Fruit fly (Drosophila melanogaster) whole organism, prepupa: ENCODE data around the gene CG33795.
A peak's percentile ranks its signal among the peaks of the same experiment; 100 is the strongest.

Experiments used
- Blimp-1 ChIP-seq: fragments of 200-800 bp; sonication (Bioruptor generic); optimal IDR thresholded peaks from 3 replicates; lab custom pipeline; 2017; ENCODE audit warnings: missing biosample characterization, missing genetic modification characterization, mild to moderate bottlenecking, moderate library complexity, missing genetic modification reagents
- CG10631 ChIP-seq: fragments of 200-800 bp; sonication (Bioruptor generic); optimal IDR thresholded peaks from 2 replicates; lab custom pipeline; 2016; ENCODE audit warnings: missing biosample characterization, missing genetic modification characterization
- CG10669 ChIP-seq: fragments of 200-800 bp; sonication (Bioruptor generic); optimal IDR thresholded peaks from 3 replicates; lab custom pipeline; 2018; ENCODE audit warnings: missing biosample characterization, mild to moderate bottlenecking, missing genetic modification characterization, moderate library complexity
- CG11294 ChIP-seq: fragments of 200-800 bp; sonication (Bioruptor generic); IDR thresholded peaks from 2 replicates; pipeline ENCODE4 v1.3.6; 2022; ENCODE audit warnings: missing biosample characterization, missing genetic modification characterization
- CG11762 ChIP-seq: fragments of 200-800 bp; sonication (Bioruptor generic); optimal IDR thresholded peaks from 3 replicates; lab custom pipeline; 2016; ENCODE audit warnings: missing biosample characterization, missing genetic modification characterization; ENCODE audit not compliant: insufficient read depth
- CG11902 ChIP-seq: fragments of 200-800 bp; sonication (Bioruptor generic); optimal IDR thresholded peaks from 3 replicates; lab custom pipeline; 2016; ENCODE audit warnings: missing biosample characterization, missing genetic modification characterization
- CG15336 ChIP-seq: fragments of 200-800 bp; sonication (Bioruptor generic); IDR thresholded peaks from 2 replicates; pipeline ENCODE4 v1.3.6; 2022; ENCODE audit warnings: missing biosample characterization, missing genetic modification characterization
- CG1621 ChIP-seq: fragments of 200-800 bp; sonication (Bioruptor generic); optimal IDR thresholded peaks from 3 replicates; lab custom pipeline; 2018; ENCODE audit warnings: missing biosample characterization, mild to moderate bottlenecking, missing genetic modification characterization
- CG16779 ChIP-seq: fragments of 200-800 bp; sonication (Bioruptor generic); optimal IDR thresholded peaks from 3 replicates; lab custom pipeline; 2017; ENCODE audit warnings: missing biosample characterization, mild to moderate bottlenecking, missing genetic modification characterization
- CG3032 ChIP-seq: fragments of 200-800 bp; optimal IDR thresholded peaks from 2 replicates; lab custom pipeline; 2019; ENCODE audit warnings: missing biosample characterization, mild to moderate bottlenecking, missing genetic modification characterization, moderate library complexity
- CG31627 ChIP-seq: fragments of 200-800 bp; sonication (Bioruptor generic); optimal IDR thresholded peaks from 3 replicates; lab custom pipeline; 2016; ENCODE audit warnings: missing biosample characterization, missing genetic modification characterization
- CG34406 ChIP-seq: fragments of 200-800 bp; sonication (Bioruptor generic); optimal IDR thresholded peaks from 3 replicates; lab custom pipeline; 2016; ENCODE audit warnings: missing biosample characterization, missing genetic modification characterization
- CG3919 ChIP-seq: fragments of 200-800 bp; sonication (Bioruptor generic); optimal IDR thresholded peaks from 3 replicates; lab custom pipeline; 2016; ENCODE audit warnings: missing biosample characterization, missing genetic modification characterization
- CG6163 ChIP-seq: fragments of 200-800 bp; sonication (Bioruptor generic); IDR thresholded peaks from 3 replicates; pipeline ENCODE4 v1.3.6; 2022; ENCODE audit warnings: missing biosample characterization, missing genetic modification characterization
- CG6276 ChIP-seq: fragments of 200-800 bp; sonication (Bioruptor generic); optimal IDR thresholded peaks from 2 replicates; lab custom pipeline; 2017; ENCODE audit warnings: missing biosample characterization, mild to moderate bottlenecking, missing genetic modification characterization
- CG6792 ChIP-seq: fragments of 200-800 bp; sonication (Bioruptor generic); optimal IDR thresholded peaks from 3 replicates; lab custom pipeline; 2016; ENCODE audit warnings: missing biosample characterization, missing genetic modification characterization
- CG6808 ChIP-seq: fragments of 200-800 bp; sonication (Bioruptor generic); optimal IDR thresholded peaks from 3 replicates; lab custom pipeline; 2017; ENCODE audit warnings: missing biosample characterization, missing genetic modification characterization, mild to moderate bottlenecking, moderate library complexity, missing genetic modification reagents
- CG6854 ChIP-seq: fragments of 200-800 bp; sonication (Bioruptor generic); optimal IDR thresholded peaks from 2 replicates; lab custom pipeline; 2017; ENCODE audit warnings: missing biosample characterization, mild to moderate bottlenecking, missing genetic modification characterization
- CG7368 ChIP-seq: fragments of 200-800 bp; sonication (Bioruptor generic); optimal IDR thresholded peaks from 3 replicates; lab custom pipeline; 2016; ENCODE audit warnings: missing biosample characterization, missing genetic modification characterization
- CG8119 ChIP-seq: fragments of 200-800 bp; sonication (Bioruptor generic); IDR thresholded peaks from 3 replicates; pipeline ENCODE4 v1.3.6; 2022; ENCODE audit warnings: missing biosample characterization, missing genetic modification characterization
- CG8319 ChIP-seq: fragments of 200-800 bp; sonication (Bioruptor generic); optimal IDR thresholded peaks from 3 replicates; lab custom pipeline; 2016; ENCODE audit warnings: missing biosample characterization, missing genetic modification characterization
- CG8632 ChIP-seq: fragments of 200-800 bp; sonication (Bioruptor generic); optimal IDR thresholded peaks from 3 replicates; lab custom pipeline; 2016; ENCODE audit warnings: missing biosample characterization, missing genetic modification characterization
- CG9139 ChIP-seq: fragments of 200-800 bp; sonication (Bioruptor generic); optimal IDR thresholded peaks from 3 replicates; lab custom pipeline; 2017; ENCODE audit warnings: missing biosample characterization, mild to moderate bottlenecking, missing genetic modification characterization
- Eip75B ChIP-seq: fragments of 200-800 bp; sonication (Bioruptor generic); optimal IDR thresholded peaks from 3 replicates; lab custom pipeline; 2016; ENCODE audit warnings: missing biosample characterization, missing genetic modification characterization
- Eip78C ChIP-seq: fragments of 200-800 bp; sonication (Bioruptor generic); peaks from one replicate; lab custom pipeline; 2016; ENCODE audit warnings: missing biosample characterization, missing genetic modification characterization
- Eip93F ChIP-seq: fragments of 200-800 bp; sonication (Bioruptor generic); optimal IDR thresholded peaks from 2 replicates; lab custom pipeline; 2016; ENCODE audit warnings: missing biosample characterization, mild to moderate bottlenecking, missing genetic modification characterization
- Ets21C ChIP-seq: fragments of 200-800 bp; sonication (Bioruptor generic); optimal IDR thresholded peaks from 3 replicates; lab custom pipeline; 2016; ENCODE audit warnings: missing biosample characterization, missing genetic modification characterization
- Ets96B ChIP-seq: fragments of 200-800 bp; optimal IDR thresholded peaks from 2 replicates; lab custom pipeline; 2019; ENCODE audit warnings: missing biosample characterization, mild to moderate bottlenecking, missing genetic modification characterization, moderate library complexity
- Gug ChIP-seq: fragments of 200-800 bp; sonication (Bioruptor generic); IDR thresholded peaks from 2 replicates; pipeline ENCODE4 v1.3.6; 2022; ENCODE audit warnings: missing biosample characterization, missing genetic modification characterization
- Hr38 ChIP-seq: sonication (Bioruptor generic); optimal IDR thresholded peaks from 2 replicates; lab custom pipeline; 2016; ENCODE audit warnings: missing biosample characterization, missing genetic modification characterization
- Hr39 ChIP-seq: fragments of 200-800 bp; sonication (Bioruptor generic); optimal IDR thresholded peaks from 2 replicates; lab custom pipeline; 2016; ENCODE audit warnings: missing biosample characterization, missing genetic modification characterization
- Met ChIP-seq: fragments of 200-800 bp; sonication (Bioruptor generic); optimal IDR thresholded peaks from 3 replicates; lab custom pipeline; 2016; ENCODE audit warnings: missing biosample characterization, missing genetic modification characterization
- OdsH ChIP-seq: fragments of 200-800 bp; sonication (Bioruptor generic); optimal IDR thresholded peaks from 3 replicates; lab custom pipeline; 2016; ENCODE audit warnings: missing biosample characterization, missing genetic modification characterization
- Smox ChIP-seq: fragments of 200-800 bp; sonication (Bioruptor generic); optimal IDR thresholded peaks from 3 replicates; lab custom pipeline; 2016; ENCODE audit warnings: missing biosample characterization, missing genetic modification characterization
- Sox102F ChIP-seq: fragments of 200-800 bp; sonication (Bioruptor generic); optimal IDR thresholded peaks from 2 replicates; lab custom pipeline; 2016; ENCODE audit warnings: missing biosample characterization, mild to moderate bottlenecking, missing genetic modification characterization
- Sox14 ChIP-seq: fragments of 200-800 bp; sonication (Bioruptor generic); optimal IDR thresholded peaks from 3 replicates; lab custom pipeline; 2016; ENCODE audit warnings: missing biosample characterization, missing genetic modification characterization
- Sox15 ChIP-seq: fragments of 200-800 bp; sonication (Bioruptor generic); optimal IDR thresholded peaks from 3 replicates; lab custom pipeline; 2016; ENCODE audit warnings: missing biosample characterization, missing genetic modification characterization
- achi ChIP-seq: fragments of 200-800 bp; sonication (Bioruptor generic); optimal IDR thresholded peaks from 3 replicates; lab custom pipeline; 2016; ENCODE audit warnings: missing biosample characterization, missing genetic modification characterization
- acj6 ChIP-seq: fragments of 200-800 bp; sonication (Bioruptor generic); optimal IDR thresholded peaks from 3 replicates; lab custom pipeline; 2016; ENCODE audit warnings: missing biosample characterization, missing genetic modification characterization
- dac ChIP-seq: fragments of 200-800 bp; sonication (Bioruptor generic); optimal IDR thresholded peaks from 2 replicates; lab custom pipeline; 2017; ENCODE audit warnings: missing biosample characterization, mild to moderate bottlenecking, missing genetic modification characterization
- dsx ChIP-seq: fragments of 200-800 bp; optimal IDR thresholded peaks from 3 replicates; lab custom pipeline; 2019; ENCODE audit warnings: missing biosample characterization, mild to moderate bottlenecking, missing genetic modification characterization, moderate library complexity; ENCODE audit not compliant: poor library complexity, severe bottlenecking
- eg ChIP-seq: fragments of 200-800 bp; sonication (Bioruptor generic); IDR thresholded peaks from 3 replicates; pipeline ENCODE4 v1.3.6; 2022; ENCODE audit warnings: missing biosample characterization, missing genetic modification characterization
- esn ChIP-seq: fragments of 200-800 bp; sonication (Bioruptor generic); optimal IDR thresholded peaks from 2 replicates; lab custom pipeline; 2016; ENCODE audit warnings: missing biosample characterization, mild to moderate bottlenecking, missing genetic modification characterization, moderate library complexity
- fd59A ChIP-seq: fragments of 200-800 bp; sonication (Bioruptor generic); optimal IDR thresholded peaks from 2 replicates; lab custom pipeline; 2017; ENCODE audit warnings: missing biosample characterization, mild to moderate bottlenecking, missing genetic modification characterization, missing genetic modification reagents
- fkh ChIP-seq: fragments of 200-800 bp; sonication (Bioruptor generic); optimal IDR thresholded peaks from 3 replicates; lab custom pipeline; 2017; ENCODE audit warnings: missing biosample characterization, mild to moderate bottlenecking, missing genetic modification characterization, moderate library complexity
- lz ChIP-seq: fragments of 200-800 bp; sonication (Bioruptor generic); optimal IDR thresholded peaks from 3 replicates; lab custom pipeline; 2016; ENCODE audit warnings: missing biosample characterization, missing genetic modification characterization
- net ChIP-seq: fragments of 200-800 bp; sonication (Bioruptor generic); optimal IDR thresholded peaks from 3 replicates; lab custom pipeline; 2016; ENCODE audit warnings: missing biosample characterization, missing genetic modification characterization
- salr ChIP-seq, 2 experiments: fragments of 200-800 bp; sonication (Bioruptor generic); optimal IDR thresholded peaks; 3 replicates each; lab custom pipeline; 2016 to 2018; ENCODE audit warnings: missing biosample characterization in 2 of 2, missing genetic modification characterization in 2 of 2, mild to moderate bottlenecking in 1 of 2
- spab ChIP-seq: fragments of 200-800 bp; sonication (Bioruptor generic); optimal IDR thresholded peaks from 2 replicates; lab custom pipeline; 2017; ENCODE audit warnings: missing biosample characterization, mild to moderate bottlenecking, missing genetic modification characterization, missing genetic modification reagents
- svp ChIP-seq: fragments of 200-800 bp; sonication (Bioruptor generic); peaks from one replicate; lab custom pipeline; 2016; ENCODE audit warnings: missing biosample characterization, missing genetic modification characterization
- topi ChIP-seq: fragments of 200-800 bp; sonication (Bioruptor generic); optimal IDR thresholded peaks from 3 replicates; lab custom pipeline; 2016; ENCODE audit warnings: missing biosample characterization, missing genetic modification characterization
- vri ChIP-seq: fragments of 200-800 bp; sonication (Bioruptor generic); optimal IDR thresholded peaks from 3 replicates; lab custom pipeline; 2016; ENCODE audit warnings: missing biosample characterization, mild to moderate bottlenecking, missing genetic modification characterization

The CG33795 gene

dm6 chr3L:16195476-16195958 is 24.3 kb upstream of the CG33795 start:
- TF ChIP-seq Ets21C (no peak), achi (GFP tag; lab: Kevin White, UChicago) (peak; percentile 9), CG11294 (GFP tag; lab: Robert Waterston, UW) (no peak), CG3032 (tag; lab: Kevin White, UChicago) (no peak), vri (peak; percentile 88), CG34406 (GFP tag; lab: Kevin White, UChicago) (peak; percentile 31), dsx (GFP tag; lab: Kevin White, UChicago) (no peak), CG11902 (GFP tag; lab: Kevin White, UChicago) (no peak), CG6276 (GFP tag; lab: Kevin White, UChicago) (no peak), fd59A (GFP tag; lab: Kevin White, UChicago) (no peak), Eip93F (peak; percentile 88), CG9139 (peak; percentile 41), CG31627 (GFP tag; lab: Kevin White, UChicago) (no peak), CG15336 (no peak), CG10631 (peak; percentile 9), Met (GFP tag; lab: Kevin White, UChicago) (peak; percentile 87), Sox14 (peak; percentile 73), CG6808 (GFP tag; lab: Kevin White, UChicago) (peak; percentile 62), dac (GFP tag; lab: Kevin White, UChicago) (no peak), Sox102F (GFP tag; lab: Kevin White, UChicago) (peak; percentile 74), CG16779 (tag; lab: Kevin White, UChicago) (peak; percentile 43), Blimp-1 (peak; percentile 73), CG6163 (GFP tag; lab: Robert Waterston, UW) (peak; percentile 52), CG6854 (peak; percentile 88), topi (GFP tag; lab: Kevin White, UChicago) (peak; percentile 53), Eip78C (GFP tag; lab: Kevin White, UChicago) (peak; percentile 93), CG1621 (tag; lab: Kevin White, UChicago) (peak; percentile 31), CG3919 (GFP tag; lab: Kevin White, UChicago) (peak; percentile 40), fkh (GFP tag; lab: Kevin White, UChicago) (no peak), CG10669 (peak; percentile 16), svp (GFP tag; lab: Kevin White, UChicago) (peak; percentile 97), Ets96B (tag; lab: Kevin White, UChicago) (no peak), spab (peak; percentile 57), Hr38 (GFP tag; lab: Kevin White, UChicago) (no peak), Sox15 (no peak), lz (GFP tag; lab: Kevin White, UChicago) (peak; percentile 26), Eip75B (GFP tag; lab: Kevin White, UChicago) (peak; percentile 66), salr (GFP tag; optimal IDR thresholded peaks at IDR 0.05; lab: Kevin White, UChicago) (no peak), esn (peak; percentile 60), eg (GFP tag; lab: Robert Waterston, UW) (no peak; the same call in 2 of the 3 replicates), CG7368 (peak; percentile 29), Hr39 (GFP tag; lab: Kevin White, UChicago) (no peak), CG8632 (GFP tag; lab: Kevin White, UChicago) (peak; percentile 11), Gug (GFP tag; lab: Robert Waterston, UW) (0 out of 2 replicates have a peak, but pooled peaks have one; percentile 16), CG6792 (GFP tag; lab: Kevin White, UChicago) (peak; percentile 48), OdsH (GFP tag; lab: Kevin White, UChicago) (no peak), CG8319 (no peak), Smox (peak; percentile 60), CG11762 (no peak), CG8119 (GFP tag; lab: Robert Waterston, UW) (no peak; the same call in 2 of the 3 replicates), acj6 (GFP tag; lab: Kevin White, UChicago) (peak; percentile 7), net (GFP tag; lab: Kevin White, UChicago) (peak; percentile 32)
